Worm (Caenorhabditis elegans) whole organism, late embryonic: ENCODE data around the gene smg-3.

Source experiments
- C08G9.2 ChIP-seq: sonication (generic microtip); optimal IDR thresholded peaks from 2 replicates; lab custom pipeline; 2016; ENCODE audit warnings: mild to moderate bottlenecking, missing genetic modification characterization, moderate library complexity, missing compliant biosample characterization
- F13H6.1 ChIP-seq: sonication (generic microtip); optimal IDR thresholded peaks from 2 replicates; lab custom pipeline; 2016; ENCODE audit warnings: missing genetic modification characterization, missing compliant biosample characterization
- K02D7.2 ChIP-seq: sonication (generic microtip); optimal IDR thresholded peaks from 2 replicates; lab custom pipeline; 2017; ENCODE audit warnings: mild to moderate bottlenecking, missing genetic modification characterization, missing compliant biosample characterization
- K09A11.1 ChIP-seq: sonication (generic microtip); optimal IDR thresholded peaks from 2 replicates; lab custom pipeline; 2017; ENCODE audit warnings: antibody characterized with exemption, mild to moderate bottlenecking, missing genetic modification characterization, missing compliant biosample characterization; ENCODE audit not compliant: insufficient read depth
- T23F11.4 ChIP-seq: fragments of 200-800 bp; sonication (Bioruptor generic); optimal IDR thresholded peaks from 2 replicates; lab custom pipeline; 2018; ENCODE audit warnings: mild to moderate bottlenecking, missing genetic modification characterization, missing compliant biosample characterization
- Y22D7AL.16 ChIP-seq: sonication (generic microtip); optimal IDR thresholded peaks from 2 replicates; lab custom pipeline; 2016; ENCODE audit warnings: missing genetic modification characterization, missing compliant biosample characterization
- ahr-1 ChIP-seq: sonication (generic microtip); optimal IDR thresholded peaks from 2 replicates; lab custom pipeline; 2016; ENCODE audit warnings: missing genetic modification characterization, missing compliant biosample characterization
- ama-1 ChIP-seq: fragments of 150-350 bp; optimal IDR thresholded peaks from 2 replicates; lab custom pipeline; 2014
- ceh-22 ChIP-seq: sonication (generic microtip); optimal IDR thresholded peaks from 2 replicates; lab custom pipeline; 2017; ENCODE audit warnings: missing biosample characterization, missing genetic modification characterization
- ceh-24 ChIP-seq: sonication (generic microtip); optimal IDR thresholded peaks from 2 replicates; lab custom pipeline; 2016; ENCODE audit warnings: mild to moderate bottlenecking, missing genetic modification characterization, missing compliant biosample characterization
- ceh-30 ChIP-seq: fragments of 150-350 bp; optimal IDR thresholded peaks from 2 replicates; lab custom pipeline; 2014; ENCODE audit warnings: missing biosample characterization, missing genetic modification characterization
- ceh-31 ChIP-seq: sonication (generic microtip); optimal IDR thresholded peaks from 2 replicates; lab custom pipeline; 2016; ENCODE audit warnings: missing genetic modification characterization, missing compliant biosample characterization
- ceh-34 ChIP-seq: sonication (generic microtip); optimal IDR thresholded peaks from 2 replicates; lab custom pipeline; 2016; ENCODE audit warnings: mild to moderate bottlenecking, missing genetic modification characterization, missing compliant biosample characterization
- ceh-48 ChIP-seq: sonication (generic microtip); optimal IDR thresholded peaks from 2 replicates; lab custom pipeline; 2016; ENCODE audit warnings: missing genetic modification characterization, inconsistent platforms, missing compliant biosample characterization
- ceh-6 ChIP-seq: fragments of 200-800 bp; sonication (Bioruptor generic); optimal IDR thresholded peaks from 2 replicates; lab custom pipeline; 2018; ENCODE audit warnings: mild to moderate bottlenecking, missing genetic modification characterization, missing compliant biosample characterization
- ceh-9 ChIP-seq: sonication (generic microtip); optimal IDR thresholded peaks from 2 replicates; lab custom pipeline; 2016; ENCODE audit warnings: mild to moderate bottlenecking, missing genetic modification characterization, inconsistent platforms, missing compliant biosample characterization
- che-1 ChIP-seq: sonication (generic microtip); optimal IDR thresholded peaks from 2 replicates; lab custom pipeline; 2016; ENCODE audit warnings: mild to moderate bottlenecking, missing genetic modification characterization, missing compliant biosample characterization
- dve-1 ChIP-seq: sonication (generic microtip); optimal IDR thresholded peaks from 2 replicates; lab custom pipeline; 2017; ENCODE audit warnings: antibody characterized with exemption, mild to moderate bottlenecking, missing genetic modification characterization, missing compliant biosample characterization
- elt-2 ChIP-seq: sonication (generic microtip); optimal IDR thresholded peaks from 2 replicates; lab custom pipeline; 2016; ENCODE audit warnings: missing genetic modification reagents, missing genetic modification characterization, missing compliant biosample characterization
- fax-1 ChIP-seq: sonication (generic microtip); optimal IDR thresholded peaks from 2 replicates; lab custom pipeline; 2016; ENCODE audit warnings: missing genotype, missing genetic modification characterization, missing compliant biosample characterization
- fkh-6 ChIP-seq: sonication (generic microtip); optimal IDR thresholded peaks from 2 replicates; lab custom pipeline; 2016; ENCODE audit warnings: missing genetic modification characterization, missing compliant biosample characterization
- hlh-13 ChIP-seq: fragments of 200-800 bp; sonication (Bioruptor generic); optimal IDR thresholded peaks from 2 replicates; lab custom pipeline; 2018; ENCODE audit warnings: mild to moderate bottlenecking, missing genetic modification characterization, missing compliant biosample characterization
- hlh-30 ChIP-seq: sonication (generic microtip); optimal IDR thresholded peaks from 2 replicates; lab custom pipeline; 2017; ENCODE audit warnings: antibody characterized with exemption, missing genetic modification characterization, missing compliant biosample characterization; ENCODE audit not compliant: insufficient read depth
- hlh-6 ChIP-seq: sonication (generic microtip); optimal IDR thresholded peaks from 2 replicates; lab custom pipeline; 2016; ENCODE audit warnings: missing genotype, missing genetic modification characterization, missing compliant biosample characterization
- hlh-8 ChIP-seq: sonication (generic microtip); optimal IDR thresholded peaks from 2 replicates; lab custom pipeline; 2016; ENCODE audit warnings: missing genotype, missing genetic modification characterization, missing compliant biosample characterization
- lin-11 ChIP-seq: fragments of 200-800 bp; sonication (Bioruptor generic); optimal IDR thresholded peaks from 2 replicates; lab custom pipeline; 2018; ENCODE audit warnings: mild to moderate bottlenecking, missing genetic modification characterization, missing compliant biosample characterization
- madf-2 ChIP-seq: sonication (generic microtip); optimal IDR thresholded peaks from 2 replicates; lab custom pipeline; 2017; ENCODE audit warnings: missing genetic modification characterization, missing compliant biosample characterization
- nfya-1 ChIP-seq: sonication (generic microtip); optimal IDR thresholded peaks from 2 replicates; lab custom pipeline; 2017; ENCODE audit warnings: missing genetic modification characterization, mild to moderate bottlenecking, missing compliant biosample characterization, antibody characterized with exemption, moderate library complexity
- nhr-11 ChIP-seq: fragments of 150-350 bp; optimal IDR thresholded peaks from 2 replicates; lab custom pipeline; 2014; ENCODE audit warnings: missing biosample characterization, missing genetic modification characterization
- npax-4 ChIP-seq: sonication (generic microtip); optimal IDR thresholded peaks from 2 replicates; lab custom pipeline; 2016; ENCODE audit warnings: missing genetic modification characterization, missing compliant biosample characterization
- pat-9 ChIP-seq: fragments of 200-800 bp; sonication (Bioruptor generic); optimal IDR thresholded peaks from 2 replicates; lab custom pipeline; 2018; ENCODE audit warnings: mild to moderate bottlenecking, missing genetic modification characterization, moderate library complexity, missing compliant biosample characterization
- pax-1 ChIP-seq: fragments of 150-350 bp; optimal IDR thresholded peaks from 2 replicates; lab custom pipeline; 2014; ENCODE audit warnings: missing biosample characterization, missing genetic modification characterization
- pha-2 ChIP-seq: sonication (generic microtip); optimal IDR thresholded peaks from 2 replicates; lab custom pipeline; 2017; ENCODE audit warnings: mild to moderate bottlenecking, missing genetic modification characterization, missing compliant biosample characterization
- pqm-1 ChIP-seq: sonication (generic microtip); optimal IDR thresholded peaks from 2 replicates; lab custom pipeline; 2016; ENCODE audit warnings: missing genetic modification characterization, missing compliant biosample characterization
- ref-2 ChIP-seq: sonication (generic microtip); optimal IDR thresholded peaks from 2 replicates; lab custom pipeline; 2016; ENCODE audit warnings: missing genetic modification characterization, missing compliant biosample characterization
- rnt-1 ChIP-seq: sonication (generic microtip); optimal IDR thresholded peaks from 2 replicates; lab custom pipeline; 2016; ENCODE audit warnings: missing genetic modification characterization, missing compliant biosample characterization
- sdc-2 ChIP-seq: sonication (generic microtip); optimal IDR thresholded peaks from 2 replicates; lab custom pipeline; 2016; ENCODE audit warnings: missing genotype, missing genetic modification characterization, missing compliant biosample characterization
- sox-2 ChIP-seq: fragments of 200-800 bp; sonication (Bioruptor generic); IDR thresholded peaks from 2 replicates; pipeline ENCODE4 v1.3.6; 2022; ENCODE audit warnings: missing genetic modification reagents, missing genetic modification characterization, missing compliant biosample characterization
- syd-9 ChIP-seq: sonication (generic microtip); optimal IDR thresholded peaks from 2 replicates; lab custom pipeline; 2016; ENCODE audit warnings: mild to moderate bottlenecking, missing genetic modification characterization, moderate library complexity, missing compliant biosample characterization
- tbx-2 ChIP-seq: sonication (generic microtip); optimal IDR thresholded peaks from 2 replicates; lab custom pipeline; 2016; ENCODE audit warnings: missing genetic modification characterization, missing compliant biosample characterization
- unc-42 ChIP-seq: sonication (generic microtip); optimal IDR thresholded peaks from 2 replicates; lab custom pipeline; 2016; ENCODE audit warnings: missing genotype, missing genetic modification characterization, missing compliant biosample characterization
- unc-55 ChIP-seq: sonication (generic microtip); optimal IDR thresholded peaks from 2 replicates; lab custom pipeline; 2017; ENCODE audit warnings: missing biosample characterization, missing genetic modification reagents, missing genetic modification characterization
- zip-5 ChIP-seq: sonication (generic microtip); optimal IDR thresholded peaks from 2 replicates; lab custom pipeline; 2016; ENCODE audit warnings: missing genetic modification characterization, missing compliant biosample characterization

smg-3 gene

ce11 chrIV:6328198-6328597 is 44.7 kb downstream of the smg-3 start:
- TF ChIP-seq nhr-11 (tag; lab: Kevin White, UChicago), result no peak

ce11 chrIV:6327363-6328015 is 45.4 kb downstream of the smg-3 start:
- TF ChIP-seq pha-2 (tag; lab: Kevin White, UChicago), result no peak
- TF ChIP-seq madf-2, result no peak
- TF ChIP-seq ceh-31 (tag; lab: Kevin White, UChicago), result peak; percentile 29
- no peak for TF ChIP-seq sox-2 (GFP tag; lab: Robert Waterston, UW)
- TF ChIP-seq hlh-6 (tag; lab: Kevin White, UChicago), result no peak
- no peak for TF ChIP-seq hlh-30
- no peak for TF ChIP-seq unc-55
- TF ChIP-seq pqm-1 (tag; lab: Kevin White, UChicago), result no peak
- TF ChIP-seq ceh-6 (GFP tag; lab: Kevin White, UChicago), result no peak
- no peak for TF ChIP-seq K02D7.2 (tag; lab: Kevin White, UChicago)
- peak; percentile 22 for TF ChIP-seq nfya-1 (tag; lab: Kevin White, UChicago)
- peak; percentile 43 for TF ChIP-seq unc-42 (tag; lab: Kevin White, UChicago)
- TF ChIP-seq sdc-2, result no peak
- TF ChIP-seq tbx-2, result no peak
- no peak for TF ChIP-seq Y22D7AL.16 (tag; lab: Kevin White, UChicago)
- TF ChIP-seq dve-1, result no peak
- TF ChIP-seq ceh-48 (tag; lab: Kevin White, UChicago), result peak; percentile 51
- TF ChIP-seq K09A11.1 (tag; lab: Kevin White, UChicago), result no peak
- TF ChIP-seq pat-9 (tag; lab: Kevin White, UChicago), result no peak
- TF ChIP-seq rnt-1, result no peak
- TF ChIP-seq nhr-11 (tag; lab: Kevin White, UChicago), result no peak
- TF ChIP-seq pax-1 (tag; lab: Kevin White, UChicago), result no peak
- TF ChIP-seq, all 69 proteins: peak for 4

ce11 chrIV:6326448-6326847 is 46.4 kb downstream of the smg-3 start, which contains the start of gene lsm-8:
lsm-8 (plus strand) TSS chrIV:6326526.
- no peak for TF ChIP-seq hlh-6 (tag; lab: Kevin White, UChicago)
- TF ChIP-seq che-1 (tag; lab: Kevin White, UChicago), result no peak
- TF ChIP-seq K02D7.2 (tag; lab: Kevin White, UChicago), result no peak
- no peak for TF ChIP-seq ref-2 (tag; lab: Kevin White, UChicago)
- TF ChIP-seq F13H6.1, result no peak
- TF ChIP-seq syd-9, result no peak
- TF ChIP-seq sox-2 (GFP tag; lab: Robert Waterston, UW), result no peak
- TF ChIP-seq zip-5 (tag; lab: Kevin White, UChicago), result no peak
- no peak for TF ChIP-seq ceh-22 (tag; lab: Kevin White, UChicago)
- no peak for TF ChIP-seq ceh-30 (tag; lab: Kevin White, UChicago)
- TF ChIP-seq lin-11 (tag; lab: Kevin White, UChicago), result no peak

DNA sequence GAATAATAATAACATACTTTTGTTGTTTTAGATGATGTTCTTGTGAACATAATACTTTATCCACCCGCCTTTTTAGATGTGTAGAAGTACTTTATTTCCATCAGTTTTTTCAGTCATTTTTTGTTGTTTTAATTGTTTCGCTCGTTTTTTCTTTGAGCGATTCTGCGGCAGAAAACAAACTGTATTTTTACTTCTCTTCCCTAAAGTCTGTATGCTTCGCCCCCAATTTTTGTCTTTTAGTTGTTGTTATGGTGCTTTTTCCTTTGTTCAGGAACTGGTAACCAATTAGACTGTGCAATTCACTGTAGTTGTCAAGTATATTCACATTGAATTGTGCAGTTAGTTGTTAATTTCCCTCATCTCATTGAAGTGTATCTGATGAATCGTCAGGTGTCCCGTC is 47.1 kb downstream of the smg-3 start:
- TF ChIP-seq T23F11.4, result no peak
- no peak for TF ChIP-seq ceh-24
- no peak for TF ChIP-seq pha-2 (tag; lab: Kevin White, UChicago)
- no peak for TF ChIP-seq ceh-9 (tag; lab: Kevin White, UChicago)
- no peak for TF ChIP-seq hlh-13 (GFP tag; lab: Kevin White, UChicago)

ce11 chrIV:6323654-6324224 is 49.2 kb downstream of the smg-3 start, which contains the start of gene sqd-1:
sqd-1 (plus strand) TSS chrIV:6324174.
- TF ChIP-seq ahr-1 (no peak), Y22D7AL.16 (tag; lab: Kevin White, UChicago) (no peak), elt-2 (tag; lab: Kevin White, UChicago) (peak; percentile 54), ceh-48 (tag; lab: Kevin White, UChicago) (peak; percentile 54), unc-42 (tag; lab: Kevin White, UChicago) (peak; percentile 81), ama-1 (no peak), ceh-34 (tag; lab: Kevin White, UChicago) (peak; percentile 71), unc-55 (peak; percentile 34), rnt-1 (peak; percentile 81), fkh-6 (no peak), hlh-30 (peak; percentile 60), C08G9.2 (tag; lab: Kevin White, UChicago) (peak; percentile 69), T23F11.4 (no peak), zip-5 (tag; lab: Kevin White, UChicago) (no peak), lin-11 (tag; lab: Kevin White, UChicago) (no peak), npax-4 (tag; lab: Kevin White, UChicago) (peak; percentile 20), sdc-2 (peak; percentile 0), hlh-8 (tag; lab: Kevin White, UChicago) (peak; percentile 21), fax-1 (no peak)
